Fruit fly (Drosophila melanogaster) S2 (cell line): ENCODE data around the gene Jhbp12.

Experiments
- CG8478 ChIP-seq: fragments of >200 bp; optimal IDR thresholded peaks from 2 replicates; lab custom pipeline; 2018
- CTCF ChIP-seq, 2 experiments: fragments of >200 bp; optimal IDR thresholded peaks; 2 replicates each; lab custom pipeline; 2018

DNA sequence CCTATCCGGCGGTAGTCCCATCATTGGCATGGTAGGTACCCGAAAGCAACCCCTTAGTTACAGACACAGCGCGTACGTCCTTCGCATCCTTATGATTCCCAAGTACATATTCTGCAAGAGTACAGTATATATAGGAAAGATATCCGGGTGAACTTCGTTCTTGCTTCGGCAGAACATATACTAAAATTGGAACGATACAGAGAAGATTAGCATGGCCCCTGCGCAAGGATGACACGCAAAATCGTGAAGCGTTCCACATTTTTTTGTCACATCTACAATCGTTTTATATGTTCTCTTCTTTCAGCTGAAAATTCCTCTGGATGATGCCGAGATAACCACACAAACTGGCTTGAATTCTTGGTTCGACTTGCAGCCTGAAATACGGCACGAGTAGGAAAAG, 31.3 kb downstream of the Jhbp12 start:
- TF ChIP-seq CG8478 (lab: Kevin White, UChicago) (no peak), CTCF (optimal IDR thresholded peaks at IDR 0.05; lab: Kevin White, UChicago) (no peak)
